Worm (Caenorhabditis elegans) whole organism, L4 larva: ENCODE data around the gene K09G1.2.

ENCODE experiments used
- ama-1 ChIP-seq: fragments of 150-350 bp; optimal IDR thresholded peaks from 2 replicates; lab custom pipeline; 2014; ENCODE audit warnings: inconsistent platforms, mixed read lengths
- arid-1 ChIP-seq: fragments of 200-800 bp; sonication (Bioruptor generic); conservative IDR thresholded peaks from 2 replicates; pipeline ENCODE4 v1.3.6; 2022; ENCODE audit warnings: missing genetic modification reagents, missing genetic modification characterization, missing compliant biosample characterization
- ceh-62 ChIP-seq: sonication (generic microtip); optimal IDR thresholded peaks from 2 replicates; lab custom pipeline; 2017; ENCODE audit warnings: missing biosample characterization, missing genetic modification characterization
- fkh-10 ChIP-seq: fragments of 150-350 bp; optimal IDR thresholded peaks from 2 replicates; lab custom pipeline; 2014; ENCODE audit warnings: missing biosample characterization, missing genetic modification reagents, missing genetic modification characterization
- gei-8 ChIP-seq: fragments of 200-800 bp; sonication (Bioruptor generic); optimal IDR thresholded peaks from 2 replicates; lab custom pipeline; 2018; ENCODE audit warnings: mild to moderate bottlenecking, missing genetic modification characterization, missing compliant biosample characterization
- lin-13 ChIP-seq: fragments of 150-350 bp; optimal IDR thresholded peaks from 2 replicates; lab custom pipeline; 2014; ENCODE audit warnings: missing biosample characterization, missing genetic modification reagents, missing genetic modification characterization
- lin-15B ChIP-seq: fragments of 150-350 bp; sonication (generic microtip); optimal IDR thresholded peaks from 3 replicates; lab custom pipeline; 2014; ENCODE audit warnings: missing biosample characterization, missing genetic modification characterization
- nhr-10 ChIP-seq: fragments of 150-350 bp; optimal IDR thresholded peaks from 2 replicates; lab custom pipeline; 2014; ENCODE audit warnings: missing biosample characterization, missing genetic modification characterization
- nhr-237 ChIP-seq: sonication (generic microtip); optimal IDR thresholded peaks from 2 replicates; lab custom pipeline; 2017; ENCODE audit warnings: missing biosample characterization, missing genetic modification characterization
- nhr-28 ChIP-seq: fragments of 150-350 bp; optimal IDR thresholded peaks from 2 replicates; lab custom pipeline; 2014; ENCODE audit warnings: missing biosample characterization, missing genetic modification characterization
- nhr-76 ChIP-seq: fragments of 150-350 bp; optimal IDR thresholded peaks from 2 replicates; lab custom pipeline; 2014; ENCODE audit warnings: missing biosample characterization, missing genetic modification characterization
- snpc-4 ChIP-seq: fragments of 150-350 bp; optimal IDR thresholded peaks from 2 replicates; lab custom pipeline; 2014; ENCODE audit warnings: missing biosample characterization, missing genetic modification characterization
- zag-1 ChIP-seq: fragments of 150-350 bp; optimal IDR thresholded peaks from 2 replicates; lab custom pipeline; 2014; ENCODE audit warnings: missing biosample characterization, missing genetic modification characterization
- ztf-11 ChIP-seq: fragments of 150-350 bp; optimal IDR thresholded peaks from 2 replicates; lab custom pipeline; 2014; ENCODE audit warnings: missing biosample characterization, missing genetic modification characterization

DNA sequence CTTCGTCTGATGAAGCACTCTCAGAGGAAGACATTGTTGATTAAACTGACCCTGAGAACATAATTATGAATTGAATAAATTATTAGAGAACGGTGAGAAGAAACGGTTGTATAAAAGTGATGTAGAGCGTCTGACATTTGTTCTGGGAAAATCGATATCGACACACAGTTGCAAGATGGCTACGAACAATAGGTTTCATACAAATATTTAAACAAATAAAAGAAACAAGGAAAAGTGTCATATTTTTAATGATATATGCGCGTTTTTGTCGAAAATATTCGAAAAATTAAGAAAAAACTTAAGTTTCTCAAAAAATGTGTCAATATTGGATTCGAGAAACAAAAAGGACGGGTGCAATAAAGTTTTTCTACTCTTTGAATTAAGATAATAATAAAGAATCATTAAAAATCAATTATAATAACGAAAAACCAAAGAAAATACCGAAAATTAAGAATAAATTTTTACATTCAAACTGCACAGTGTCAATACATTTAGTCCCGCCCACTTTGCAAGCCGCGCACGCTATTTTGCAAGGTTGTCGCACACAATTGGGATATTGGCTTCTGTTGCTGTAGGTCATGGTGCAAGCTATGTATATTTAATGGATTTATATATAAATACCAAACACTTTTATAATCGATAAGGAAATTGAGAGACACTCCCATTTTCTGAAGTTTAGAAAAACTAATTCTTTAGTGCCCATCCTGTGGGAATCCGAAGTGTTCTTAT is 7.7 kb upstream of the K09G1.2 start, which contains the start of gene rtfo-1:
- TF ChIP-seq lin-15B (tag; lab: Kevin White, UChicago) (no peak), fkh-10 (GFP tag; lab: Kevin White, UChicago) (no peak), nhr-10 (no peak), nhr-237 (tag; lab: Kevin White, UChicago) (no peak), nhr-28 (tag; lab: Kevin White, UChicago) (no peak), lin-13 (GFP tag; lab: Kevin White, UChicago) (no peak), nhr-76 (tag; lab: Kevin White, UChicago) (no peak), arid-1 (GFP tag; lab: Robert Waterston, UW) (no peak), ama-1 (no peak), ztf-11 (tag; lab: Kevin White, UChicago) (no peak), gei-8 (GFP tag; lab: Kevin White, UChicago) (no peak), snpc-4 (no peak), ceh-62 (tag; lab: Kevin White, UChicago) (no peak), zag-1 (no peak)
